Worm (Caenorhabditis elegans) whole organism, L4 larva: Measurements from ENCODE around the gene unc-50.

Source experiments
- F10B5.3 ChIP-seq: sonication (generic microtip); optimal IDR thresholded peaks from 2 replicates; lab custom pipeline; 2016; ENCODE audit warnings: mild to moderate bottlenecking, missing genetic modification characterization, missing compliant biosample characterization
- F26F4.8 ChIP-seq: fragments of 200-800 bp; sonication (Bioruptor generic); conservative IDR thresholded peaks from 2 replicates; pipeline ENCODE4 v1.3.6; 2022; ENCODE audit warnings: missing genetic modification characterization, missing compliant biosample characterization
- F37D6.2 ChIP-seq: sonication (generic microtip); optimal IDR thresholded peaks from 2 replicates; lab custom pipeline; 2016; ENCODE audit warnings: mild to moderate bottlenecking, missing genetic modification characterization, missing compliant biosample characterization
- R02D3.7 ChIP-seq: fragments of 150-350 bp; sonication (generic microtip); optimal IDR thresholded peaks from 3 replicates; lab custom pipeline; 2014; ENCODE audit warnings: missing biosample characterization, missing genetic modification characterization
- Y48G9A.11 ChIP-seq: fragments of 200-800 bp; sonication (Bioruptor generic); IDR thresholded peaks from 2 replicates; pipeline ENCODE4 v1.3.6; 2022; ENCODE audit warnings: missing genetic modification reagents, missing genetic modification characterization, missing compliant biosample characterization
- ZK337.2 ChIP-seq: fragments of 200-800 bp; sonication (Bioruptor generic); IDR thresholded peaks from 2 replicates; pipeline ENCODE4 v1.3.6; 2022; ENCODE audit warnings: missing genetic modification reagents, missing genetic modification characterization, missing compliant biosample characterization
- aha-1 ChIP-seq: fragments of 150-350 bp; peaks from one replicate; lab custom pipeline; 2014; ENCODE audit warnings: missing biosample characterization, missing genetic modification characterization
- ceh-20 ChIP-seq: fragments of 200-800 bp; sonication (Bioruptor generic); IDR thresholded peaks from 2 replicates; pipeline ENCODE4 v1.3.6; 2022; ENCODE audit warnings: missing genetic modification reagents, missing genetic modification characterization, missing compliant biosample characterization
- ceh-28 ChIP-seq: fragments of 150-350 bp; optimal IDR thresholded peaks from 2 replicates; lab custom pipeline; 2014; ENCODE audit warnings: missing biosample characterization, missing genetic modification reagents, missing genetic modification characterization
- ceh-32 ChIP-seq: sonication (generic microtip); optimal IDR thresholded peaks from 2 replicates; lab custom pipeline; 2016; ENCODE audit warnings: mild to moderate bottlenecking, missing genetic modification characterization, missing compliant biosample characterization; ENCODE audit not compliant: poor library complexity
- ceh-44 ChIP-seq: fragments of 200-800 bp; sonication (Bioruptor generic); IDR thresholded peaks from 2 replicates; pipeline ENCODE4 v1.3.6; 2022; ENCODE audit warnings: missing genetic modification reagents, missing genetic modification characterization, missing compliant biosample characterization
- ceh-82 ChIP-seq: sonication (generic microtip); optimal IDR thresholded peaks from 2 replicates; lab custom pipeline; 2017; ENCODE audit warnings: missing biosample characterization, missing genetic modification characterization
- ces-1 ChIP-seq: fragments of 150-350 bp; sonication (generic microtip); optimal IDR thresholded peaks from 4 replicates; lab custom pipeline; 2014; ENCODE audit warnings: missing biosample characterization, missing genetic modification reagents, missing genetic modification characterization
- ctbp-1 ChIP-seq: fragments of 200-800 bp; sonication (Bioruptor generic); IDR thresholded peaks from 2 replicates; pipeline ENCODE4 v1.3.6; 2022; ENCODE audit warnings: missing genetic modification reagents, missing genetic modification characterization, missing compliant biosample characterization
- daf-12 ChIP-seq: fragments of 150-350 bp; optimal IDR thresholded peaks from 2 replicates; lab custom pipeline; 2014; ENCODE audit warnings: missing biosample characterization, missing genetic modification reagents, missing genetic modification characterization
- daf-16 ChIP-seq, 3 experiments: sonication (generic microtip); optimal IDR thresholded peaks; 2 replicates each; lab custom pipeline; 2016 to 2017; ENCODE audit warnings: missing genetic modification characterization in 3 of 3, missing genetic modification reagents in 3 of 3, mild to moderate bottlenecking in 2 of 3, missing compliant biosample characterization in 2 of 3, missing biosample characterization in 1 of 3, moderate library complexity in 1 of 3
- daf-19 ChIP-seq: fragments of 200-800 bp; sonication (Bioruptor generic); conservative IDR thresholded peaks from 2 replicates; pipeline ENCODE4 v1.3.6; 2022; ENCODE audit warnings: missing genetic modification characterization, missing compliant biosample characterization
- dmd-6 ChIP-seq: fragments of 200-800 bp; sonication (Bioruptor generic); IDR thresholded peaks from 2 replicates; pipeline ENCODE4 v1.3.6; 2022; ENCODE audit warnings: missing genetic modification reagents, missing genetic modification characterization, missing compliant biosample characterization
- egl-43 ChIP-seq: fragments of 200-800 bp; sonication (Bioruptor generic); IDR thresholded peaks from 2 replicates; pipeline ENCODE4 v1.3.6; 2022; ENCODE audit warnings: missing genetic modification reagents, missing genetic modification characterization, missing compliant biosample characterization
- gei-8 ChIP-seq: fragments of 200-800 bp; sonication (Bioruptor generic); optimal IDR thresholded peaks from 2 replicates; lab custom pipeline; 2018; ENCODE audit warnings: mild to moderate bottlenecking, missing genetic modification characterization, missing compliant biosample characterization
- hlh-11 ChIP-seq: fragments of 200-800 bp; sonication (Bioruptor generic); optimal IDR thresholded peaks from 2 replicates; lab custom pipeline; 2018; ENCODE audit warnings: mild to moderate bottlenecking, missing genetic modification characterization, missing compliant biosample characterization
- hlh-30 ChIP-seq: sonication (generic microtip); optimal IDR thresholded peaks from 2 replicates; lab custom pipeline; 2017; ENCODE audit warnings: antibody characterized with exemption, mild to moderate bottlenecking, missing genetic modification characterization, missing compliant biosample characterization; ENCODE audit not compliant: insufficient read depth
- jun-1 ChIP-seq: fragments of 150-350 bp; optimal IDR thresholded peaks from 2 replicates; lab custom pipeline; 2014; ENCODE audit warnings: missing biosample characterization, missing genetic modification reagents, missing genetic modification characterization
- lim-7 ChIP-seq: fragments of 200-800 bp; sonication (Bioruptor generic); IDR thresholded peaks from 2 replicates; pipeline ENCODE4 v1.3.6; 2022; ENCODE audit warnings: missing genetic modification characterization, missing compliant biosample characterization
- lin-1 ChIP-seq: fragments of 200-800 bp; sonication (Bioruptor generic); IDR thresholded peaks from 2 replicates; pipeline ENCODE4 v1.3.6; 2022; ENCODE audit warnings: missing genetic modification reagents, missing genetic modification characterization, missing compliant biosample characterization
- lin-29 ChIP-seq: fragments of 200-800 bp; sonication (Bioruptor generic); IDR thresholded peaks from 2 replicates; pipeline ENCODE4 v1.3.6; 2022; ENCODE audit warnings: missing genetic modification reagents, missing genetic modification characterization, missing compliant biosample characterization
- lsy-2 ChIP-seq, 2 experiments: fragments of 150-350 bp in 1 of 2; sonication (generic microtip) in 1 of 2; optimal IDR thresholded peaks; 2 replicates each; lab custom pipeline; 2014 to 2017; ENCODE audit warnings: missing biosample characterization in 2 of 2, missing genetic modification characterization in 2 of 2
- mdl-1 ChIP-seq, 2 experiments: fragments of 150-350 bp in 1 of 2; sonication (generic microtip) in 1 of 2; optimal IDR thresholded peaks; 2 replicates each; lab custom pipeline; 2014 to 2017; ENCODE audit warnings: missing biosample characterization in 2 of 2, missing genetic modification characterization in 2 of 2
- mep-1 ChIP-seq: fragments of 150-350 bp; sonication (generic microtip); optimal IDR thresholded peaks from 3 replicates; lab custom pipeline; 2014; ENCODE audit warnings: missing biosample characterization, missing genetic modification characterization
- mxl-2 ChIP-seq: fragments of 200-800 bp; sonication (Bioruptor generic); conservative IDR thresholded peaks from 2 replicates; pipeline ENCODE4 v1.3.6; 2022; ENCODE audit warnings: missing genetic modification reagents, missing genetic modification characterization, missing compliant biosample characterization
- mxl-3 ChIP-seq: fragments of 200-800 bp; sonication (Bioruptor generic); optimal IDR thresholded peaks from 2 replicates; lab custom pipeline; 2018; ENCODE audit warnings: mild to moderate bottlenecking, missing genetic modification characterization, missing compliant biosample characterization
- nhr-10 ChIP-seq: fragments of 150-350 bp; optimal IDR thresholded peaks from 2 replicates; lab custom pipeline; 2014; ENCODE audit warnings: missing biosample characterization, missing genetic modification characterization
- nhr-11 ChIP-seq: fragments of 150-350 bp; optimal IDR thresholded peaks from 2 replicates; lab custom pipeline; 2014; ENCODE audit warnings: missing biosample characterization, missing genetic modification characterization
- nhr-111 ChIP-seq: fragments of 200-800 bp; sonication (Bioruptor generic); optimal IDR thresholded peaks from 2 replicates; lab custom pipeline; 2018; ENCODE audit warnings: mild to moderate bottlenecking, missing genetic modification characterization, missing compliant biosample characterization
- nhr-28 ChIP-seq: fragments of 150-350 bp; optimal IDR thresholded peaks from 2 replicates; lab custom pipeline; 2014; ENCODE audit warnings: missing biosample characterization, missing genetic modification characterization
- nhr-76 ChIP-seq: fragments of 150-350 bp; optimal IDR thresholded peaks from 2 replicates; lab custom pipeline; 2014; ENCODE audit warnings: missing biosample characterization, missing genetic modification characterization
- nhr-77 ChIP-seq: fragments of 150-350 bp; optimal IDR thresholded peaks from 2 replicates; lab custom pipeline; 2014; ENCODE audit warnings: missing biosample characterization, missing genetic modification characterization
- set-16 ChIP-seq: fragments of 200-800 bp; sonication (Bioruptor generic); IDR thresholded peaks from 2 replicates; pipeline ENCODE4 v1.3.6; 2022; ENCODE audit warnings: missing genetic modification reagents, missing genetic modification characterization, missing compliant biosample characterization
- skn-1 ChIP-seq: fragments of 150-350 bp; optimal IDR thresholded peaks from 2 replicates; lab custom pipeline; 2014; ENCODE audit warnings: missing biosample characterization, missing genetic modification characterization
- tra-1 ChIP-seq: fragments of 200-800 bp; sonication (Bioruptor generic); IDR thresholded peaks from 2 replicates; pipeline ENCODE4 v1.3.6; 2022; ENCODE audit warnings: missing genetic modification reagents, missing genetic modification characterization, missing compliant biosample characterization
- unc-39 ChIP-seq: sonication (generic microtip); optimal IDR thresholded peaks from 2 replicates; lab custom pipeline; 2017; ENCODE audit warnings: missing biosample characterization, missing genetic modification characterization
- unc-62 ChIP-seq, 3 experiments: fragments of 150-350 bp in 1 of 3; sonication (generic microtip); optimal IDR thresholded peaks in 2 of 3; peaks in 1 of 3; 1 replicate in 1 of 3; 2 replicates in 2 of 3; lab custom pipeline; 2014 to 2017; ENCODE audit warnings: missing biosample characterization in 3 of 3, missing genetic modification characterization in 3 of 3, missing genetic modification reagents in 3 of 3, missing genotype in 1 of 3
- vab-7 ChIP-seq: fragments of 200-800 bp; sonication (Bioruptor generic); IDR thresholded peaks from 2 replicates; pipeline ENCODE4 v1.3.6; 2022; ENCODE audit warnings: missing genetic modification reagents, missing genetic modification characterization, missing compliant biosample characterization
- zfp-2 ChIP-seq: sonication (generic microtip); optimal IDR thresholded peaks from 2 replicates; lab custom pipeline; 2016; ENCODE audit warnings: mild to moderate bottlenecking, missing genetic modification characterization, missing compliant biosample characterization

unc-50 gene

DNA sequence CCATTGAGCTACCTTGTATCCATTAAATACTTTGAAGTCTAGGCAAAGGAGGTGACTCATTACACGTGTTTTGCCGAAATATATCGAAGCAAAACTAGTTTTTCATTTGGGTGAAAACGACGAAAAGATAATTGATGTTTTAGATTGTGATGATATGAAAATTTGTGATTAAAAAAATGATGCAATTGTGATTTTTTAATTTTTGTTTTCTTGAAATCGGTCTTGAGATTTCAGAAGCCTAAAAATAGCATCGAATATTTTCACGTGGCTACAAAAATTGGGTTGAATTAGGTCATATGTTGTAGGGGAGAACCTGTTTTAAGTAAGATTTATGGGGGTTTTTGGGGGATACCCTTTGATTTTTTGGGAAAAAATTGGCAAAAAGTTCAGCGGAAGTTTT, 27.4 kb downstream of the unc-50 start:
- no peak for TF ChIP-seq jun-1 (tag; lab: Kevin White, UChicago)
- TF ChIP-seq daf-12, result no peak
- peak; percentile 52 for TF ChIP-seq hlh-30 (tag; lab: Kevin White, UChicago)
- TF ChIP-seq zfp-2, result no peak
- no peak for TF ChIP-seq lin-29 (GFP tag; lab: Robert Waterston, UW)
- TF ChIP-seq hlh-11, result peak; percentile 6
- no peak for TF ChIP-seq ZK337.2 (GFP tag; lab: Robert Waterston, UW)
- peak; percentile 74 for TF ChIP-seq aha-1
- TF ChIP-seq ces-1 (GFP tag; lab: Kevin White, UChicago), result no peak
- no peak for TF ChIP-seq ceh-44 (GFP tag; lab: Robert Waterston, UW)
- peak; percentile 26 for TF ChIP-seq mxl-3
- TF ChIP-seq nhr-28 (tag; lab: Kevin White, UChicago), result peak; percentile 46
- TF ChIP-seq ceh-20 (GFP tag; lab: Robert Waterston, UW), result no peak
- TF ChIP-seq lsy-2 (tag; optimal IDR thresholded peaks at IDR 0.05; lab: Kevin White, UChicago), result peak in 1 of 2 experiments; percentile 20
- no peak for TF ChIP-seq dmd-6 (GFP tag; lab: Robert Waterston, UW)
- no peak for TF ChIP-seq skn-1
- no peak for TF ChIP-seq nhr-10
- TF ChIP-seq mdl-1 (tag; optimal IDR thresholded peaks at IDR 0.05; lab: Kevin White, UChicago), result peak in 1 of 2 experiments; percentile 62

DNA sequence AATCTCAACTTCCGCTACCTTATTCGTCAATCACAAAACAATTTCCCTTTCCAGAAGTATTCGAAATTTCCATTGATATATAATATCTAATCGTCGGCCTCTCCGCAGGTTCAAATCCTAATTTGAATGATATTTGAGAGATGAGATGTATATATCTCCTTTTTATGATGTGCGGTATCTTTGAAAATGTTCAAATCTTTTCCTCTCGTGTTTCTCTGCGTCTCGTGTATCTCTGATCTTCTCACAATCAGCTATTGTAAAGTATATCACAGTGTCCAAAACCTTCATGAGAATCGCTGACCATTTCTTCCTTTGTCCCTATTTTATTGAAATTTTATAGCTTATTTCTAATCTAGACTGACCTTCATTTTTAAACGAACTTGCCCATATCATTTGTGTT, 28.2 kb downstream of the unc-50 start:
- TF ChIP-seq dmd-6 (GFP tag; lab: Robert Waterston, UW), result no peak
- TF ChIP-seq nhr-111, result no peak
- TF ChIP-seq zfp-2, result no peak
- peak in 1 of 2 experiments; percentile 75 for TF ChIP-seq unc-62 (GFP tag; optimal IDR thresholded peaks at IDR 0.05 in 1 of 2; lab: Kevin White, UChicago)
- TF ChIP-seq unc-62 (tag; optimal IDR thresholded peaks at IDR 0.05; lab: Kevin White, UChicago), result no peak
- no peak for TF ChIP-seq nhr-11 (tag; lab: Kevin White, UChicago)
- TF ChIP-seq lin-1 (GFP tag; lab: Robert Waterston, UW), result no peak
- TF ChIP-seq mdl-1 (tag; optimal IDR thresholded peaks at IDR 0.05; lab: Kevin White, UChicago), result peak in 1 of 2 experiments; percentile 9
- TF ChIP-seq aha-1, result no peak

DNA sequence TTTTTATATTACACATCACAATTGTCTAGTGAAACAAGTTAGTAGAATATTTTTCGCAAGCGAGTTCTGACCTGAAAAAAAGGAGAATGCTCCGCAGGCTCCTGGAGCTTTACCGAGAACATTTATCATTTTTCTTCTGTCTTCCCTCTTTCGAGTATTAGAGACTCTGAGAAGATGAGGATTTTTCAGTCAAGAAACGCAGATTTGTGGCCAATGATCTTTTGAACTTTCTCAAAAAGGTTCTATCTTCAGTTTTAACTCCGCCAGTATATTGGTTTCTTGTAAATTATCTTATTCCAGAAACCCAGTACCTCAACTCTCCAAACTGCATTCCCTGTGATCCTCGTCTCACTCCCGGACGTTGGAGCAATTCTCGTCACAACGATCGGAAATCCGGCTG, 32.3 kb downstream of the unc-50 start, which contains the start of gene K10G9.2:
TSS of gene K10G9.2 (plus strand) at position 301 of the 400 bp plus-strand sequence.
- TF ChIP-seq ceh-28 (tag; lab: Kevin White, UChicago) (no peak), ceh-32 (tag; lab: Kevin White, UChicago) (no peak), R02D3.7 (tag; lab: Kevin White, UChicago) (no peak), hlh-30 (tag; lab: Kevin White, UChicago) (no peak), F26F4.8 (GFP tag; lab: Robert Waterston, UW) (no peak), mxl-2 (GFP tag; lab: Robert Waterston, UW) (no peak), mdl-1 (tag; optimal IDR thresholded peaks at IDR 0.05; lab: Kevin White, UChicago) (no peak), nhr-76 (no peak), ctbp-1 (GFP tag; lab: Robert Waterston, UW) (no peak)
- TF ChIP-seq, all 104 proteins: peak for 0

DNA sequence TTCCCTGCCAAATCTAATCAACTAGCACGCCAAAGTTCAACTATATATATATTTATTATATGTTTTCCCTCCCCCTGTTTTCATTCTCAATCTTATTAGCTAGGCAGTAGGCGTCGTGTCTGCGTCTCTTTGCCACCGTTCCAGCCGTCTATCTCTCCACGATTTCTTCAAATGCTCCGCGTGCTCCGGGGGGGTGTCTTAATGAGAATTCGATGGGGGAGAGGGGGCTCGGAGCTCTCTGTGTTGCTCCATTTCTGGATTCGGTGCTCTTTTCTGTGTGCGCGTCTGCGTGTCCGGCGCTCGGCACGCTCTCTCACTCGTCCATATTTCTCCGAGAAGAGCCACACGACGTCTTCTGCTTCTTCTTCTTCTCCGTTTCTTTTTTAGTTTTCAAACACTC, 33.7 kb downstream of the unc-50 start:
- TF ChIP-seq nhr-77 (no peak), set-16 (GFP tag; lab: Robert Waterston, UW) (peak; percentile 93), lim-7 (GFP tag; lab: Robert Waterston, UW) (no peak), daf-19 (no peak), ceh-82 (tag; lab: Kevin White, UChicago) (no peak), mdl-1 (tag; optimal IDR thresholded peaks at IDR 0.05; lab: Kevin White, UChicago) (peak; percentile 48 to 74), daf-16 (GFP tag; optimal IDR thresholded peaks at IDR 0.05; lab: Kevin White, UChicago) (no peak), daf-16 (tag; optimal IDR thresholded peaks at IDR 0.05; lab: Kevin White, UChicago) (no peak), Y48G9A.11 (GFP tag; lab: Robert Waterston, UW) (no peak), hlh-11 (peak; percentile 42), lsy-2 (tag; optimal IDR thresholded peaks at IDR 0.05; lab: Kevin White, UChicago) (peak; percentile 46 to 58), dmd-6 (GFP tag; lab: Robert Waterston, UW) (peak; percentile 55), F10B5.3 (no peak), gei-8 (GFP tag; lab: Kevin White, UChicago) (no peak), tra-1 (GFP tag; lab: Robert Waterston, UW) (0 out of 2 replicates have a peak, but pooled peaks have one; percentile 35), vab-7 (GFP tag; lab: Robert Waterston, UW) (peak; percentile 59), ceh-44 (GFP tag; lab: Robert Waterston, UW) (no peak), F37D6.2 (tag; lab: Kevin White, UChicago) (peak; percentile 68), egl-43 (GFP tag; lab: Robert Waterston, UW) (peak; percentile 65; the same call in 1 of the 2 replicates), unc-39 (tag; lab: Kevin White, UChicago) (no peak), mep-1 (tag; lab: Kevin White, UChicago) (peak; percentile 61), R02D3.7 (tag; lab: Kevin White, UChicago) (no peak), aha-1 (peak; percentile 93)
